Worm (Caenorhabditis elegans): Measurements from ENCODE around the gene rgs-6.

Gene rgs-6

ce11 chrX:5707809-5708208 is 25.8 kb downstream of the rgs-6 start (continued):
- TF ChIP-seq dmd-8 (GFP tag; IDR thresholded peaks at IDR 0.05) = peak; percentile 97
- TF ChIP-seq F49E8.2 (tag; optimal IDR thresholded peaks at IDR 0.05; ENCODE audit: borderline replicate concordance) = no peak
- TF ChIP-seq Y75B8A.6 (GFP tag; IDR thresholded peaks at IDR 0.05) = 0 out of 2 replicates have a peak, but pooled peaks have one; percentile 19
- TF ChIP-seq ces-1 (GFP tag; optimal IDR thresholded peaks at IDR 0.05) = no peak
- no peak for TF ChIP-seq T20F7.1 (GFP tag; optimal IDR thresholded peaks at IDR 0.05)
- no peak for TF ChIP-seq nhr-76 (tag; optimal IDR thresholded peaks at IDR 0.05)
- TF ChIP-seq F44E2.7 (GFP tag; IDR thresholded peaks at IDR 0.05) = peak; percentile 92
- no peak for TF ChIP-seq fkh-10 (GFP tag; optimal IDR thresholded peaks at IDR 0.05)
- TF ChIP-seq nhr-48 (tag; optimal IDR thresholded peaks at IDR 0.05) = peak; percentile 41
- TF ChIP-seq snpc-1.2 (GFP tag; IDR thresholded peaks at IDR 0.05) = peak; percentile 89
- peak; percentile 70 for TF ChIP-seq F10B5.3 (tag; optimal IDR thresholded peaks at IDR 0.05)
- TF ChIP-seq lsy-2 (tag; optimal IDR thresholded peaks at IDR 0.05) = no peak
- peak; percentile 62 for TF ChIP-seq nhr-111 (GFP tag; optimal IDR thresholded peaks at IDR 0.05)
- peak; percentile 95 for TF ChIP-seq hmg-1.1 (GFP tag; IDR thresholded peaks at IDR 0.05)
- peak; percentile 90 for TF ChIP-seq ctbp-1 (GFP tag; IDR thresholded peaks at IDR 0.05)
- no peak for TF ChIP-seq zip-11 (GFP tag; IDR thresholded peaks at IDR 0.05)
- TF ChIP-seq pqm-1 (tag; optimal IDR thresholded peaks at IDR 0.05) = no peak
- TF ChIP-seq dpl-1 (GFP tag; optimal IDR thresholded peaks at IDR 0.05) = no peak
- TF ChIP-seq mes-2 (tag; optimal IDR thresholded peaks at IDR 0.05; ENCODE audit: poor library complexity, severe bottlenecking) = peak; percentile 81
- TF ChIP-seq jun-1 (tag; optimal IDR thresholded peaks at IDR 0.05) = no peak
- TF ChIP-seq mdt-29 (GFP tag; IDR thresholded peaks at IDR 0.05) = peak; percentile 78
- peak; percentile 84 for TF ChIP-seq madf-9 (GFP tag; conservative IDR thresholded peaks at IDR 0.05)
- TF ChIP-seq skn-1 (tag; optimal IDR thresholded peaks at IDR 0.05) = no peak
- TF ChIP-seq spr-3 (GFP tag; optimal IDR thresholded peaks at IDR 0.05) = peak; percentile 43
- no peak for TF ChIP-seq sdz-12 (GFP tag; optimal IDR thresholded peaks at IDR 0.05)
- TF ChIP-seq nhr-42 (GFP tag; IDR thresholded peaks at IDR 0.05) = peak; percentile 82
- peak; percentile 69 for TF ChIP-seq mep-1 (tag; optimal IDR thresholded peaks at IDR 0.05)
- no peak for TF ChIP-seq nhr-6 (tag; optimal IDR thresholded peaks at IDR 0.05)
- no peak for TF ChIP-seq nhr-25 (tag; optimal IDR thresholded peaks at IDR 0.05; ENCODE audit: borderline replicate concordance, insufficient read depth)
- TF ChIP-seq zfp-3 (GFP tag; conservative IDR thresholded peaks at IDR 0.05) = peak; percentile 73; the same call in 1 of the 2 replicates
- peak; percentile 69; the same call in 1 of the 2 replicates for TF ChIP-seq ceh-44 (GFP tag; IDR thresholded peaks at IDR 0.05)
- TF ChIP-seq hlh-30 (tag; optimal IDR thresholded peaks at IDR 0.05; ENCODE audit: insufficient read depth) = peak; percentile 60
- peak; percentile 78 for TF ChIP-seq T26A8.4 (GFP tag; IDR thresholded peaks at IDR 0.05)

ce11 chrX:5699555-5699954 is 34.0 kb downstream of the rgs-6 start:
- TF ChIP-seq lim-7 (GFP tag; IDR thresholded peaks at IDR 0.05) (no peak), hlh-30 (tag; optimal IDR thresholded peaks at IDR 0.05; ENCODE audit: insufficient read depth) (no peak), gei-8 (GFP tag; optimal IDR thresholded peaks at IDR 0.05) (no peak), unc-62 (GFP tag; optimal IDR thresholded peaks at IDR 0.05 in 1 of 2) (peak in 1 of 2 experiments; percentile 51), unc-62 (tag; optimal IDR thresholded peaks at IDR 0.05) (no peak), madf-9 (GFP tag; conservative IDR thresholded peaks at IDR 0.05) (no peak), aha-1 (tag) (peak; percentile 74)

DNA sequence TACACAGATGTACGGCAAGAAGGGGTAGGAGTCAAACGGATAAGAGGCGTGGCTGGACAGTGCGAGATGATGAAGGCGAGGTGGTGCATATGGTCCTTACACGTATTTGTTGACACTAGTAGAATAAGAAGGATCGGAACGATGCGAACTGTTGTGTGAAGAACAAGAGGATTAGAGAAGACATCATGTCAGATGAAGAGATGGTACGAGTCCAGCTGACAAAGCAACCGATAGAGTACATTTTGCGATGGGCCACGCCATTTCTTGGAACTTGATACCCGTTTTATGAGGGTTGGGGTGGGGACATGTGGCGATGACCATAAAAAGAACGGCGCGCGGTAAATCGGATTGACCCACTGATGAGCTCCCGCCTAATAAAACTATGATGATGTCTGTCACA is 35.2 kb downstream of the rgs-6 start:
- no peak for TF ChIP-seq nhr-25 (tag; optimal IDR thresholded peaks at IDR 0.05; ENCODE audit: borderline replicate concordance, insufficient read depth)
- TF ChIP-seq unc-62 (GFP tag; optimal IDR thresholded peaks at IDR 0.05 in 1 of 2) = peak in 1 of 2 experiments; percentile 59
- no peak for TF ChIP-seq unc-62 (tag; optimal IDR thresholded peaks at IDR 0.05)

Measured in whole organism, L4 larva.